Worm (Caenorhabditis elegans) whole organism, young adult: Measurements from ENCODE around the gene F41C3.2.

Source experiments
- B0019.2 ChIP-seq: fragments of 200-800 bp; sonication (Bioruptor generic); conservative IDR thresholded peaks from 2 replicates; pipeline ENCODE4 v1.3.6; 2022; ENCODE audit warnings: missing genetic modification reagents, missing genetic modification characterization, missing compliant biosample characterization
- B0336.3 ChIP-seq: fragments of 200-800 bp; sonication (Bioruptor generic); IDR thresholded peaks from 2 replicates; pipeline ENCODE4 v1.3.6; 2022; ENCODE audit warnings: missing genetic modification characterization, missing compliant biosample characterization
- C17E4.6 ChIP-seq: fragments of 200-800 bp; sonication (Bioruptor generic); IDR thresholded peaks from 2 replicates; pipeline ENCODE4 v1.3.6; 2022; ENCODE audit warnings: missing genetic modification reagents, missing genetic modification characterization, missing compliant biosample characterization
- D2030.7 ChIP-seq: fragments of 200-800 bp; sonication (Bioruptor generic); IDR thresholded peaks from 2 replicates; pipeline ENCODE4 v1.3.6; 2022; ENCODE audit warnings: missing genetic modification reagents, missing genetic modification characterization, missing compliant biosample characterization
- F55B11.4 ChIP-seq: sonication (generic microtip); optimal IDR thresholded peaks from 2 replicates; lab custom pipeline; 2016; ENCODE audit warnings: missing compliant biosample characterization, missing genetic modification characterization, borderline replicate concordance; ENCODE audit not compliant: insufficient read depth
- F57A8.1 ChIP-seq: fragments of 200-800 bp; sonication (Bioruptor generic); optimal IDR thresholded peaks from 2 replicates; lab custom pipeline; 2018; ENCODE audit warnings: mild to moderate bottlenecking, missing genetic modification characterization, moderate library complexity, missing compliant biosample characterization
- K12H6.12 ChIP-seq: fragments of 200-800 bp; sonication (Bioruptor generic); optimal IDR thresholded peaks from 2 replicates; lab custom pipeline; 2018; ENCODE audit warnings: mild to moderate bottlenecking, missing genetic modification characterization, missing compliant biosample characterization
- T07F8.4 ChIP-seq: sonication (generic microtip); optimal IDR thresholded peaks from 2 replicates; lab custom pipeline; 2016; ENCODE audit warnings: mild to moderate bottlenecking, missing genetic modification characterization, moderate library complexity, missing compliant biosample characterization
- Y53G8AR.9 ChIP-seq: fragments of 200-800 bp; sonication (Bioruptor generic); conservative IDR thresholded peaks from 2 replicates; pipeline ENCODE4 v1.3.6; 2022; ENCODE audit warnings: missing genetic modification reagents, missing genetic modification characterization, missing compliant biosample characterization
- Y56A3A.18 ChIP-seq: fragments of 200-800 bp; sonication (Bioruptor generic); IDR thresholded peaks from 2 replicates; pipeline ENCODE4 v1.3.6; 2022; ENCODE audit warnings: missing genetic modification reagents, missing genetic modification characterization, missing compliant biosample characterization
- aptf-2 ChIP-seq: fragments of 200-800 bp; sonication (Bioruptor generic); conservative IDR thresholded peaks from 2 replicates; pipeline ENCODE4 v1.3.6; 2022; ENCODE audit warnings: missing genetic modification reagents, missing genetic modification characterization, missing compliant biosample characterization
- attf-3 ChIP-seq: fragments of 200-800 bp; sonication (Bioruptor generic); conservative IDR thresholded peaks from 2 replicates; pipeline ENCODE4 v1.3.6; 2022; ENCODE audit warnings: missing genetic modification reagents, missing genetic modification characterization, missing compliant biosample characterization
- attf-5 ChIP-seq: fragments of 200-800 bp; sonication (Bioruptor generic); optimal IDR thresholded peaks from 2 replicates; lab custom pipeline; 2018; ENCODE audit warnings: mild to moderate bottlenecking, missing genetic modification characterization, missing compliant biosample characterization
- attf-6 ChIP-seq: fragments of 200-800 bp; sonication (Bioruptor generic); IDR thresholded peaks from 2 replicates; pipeline ENCODE4 v1.3.6; 2022; ENCODE audit warnings: missing genetic modification reagents, missing genetic modification characterization, missing compliant biosample characterization
- bed-2 ChIP-seq: fragments of 200-800 bp; sonication (Bioruptor generic); IDR thresholded peaks from 2 replicates; pipeline ENCODE4 v1.3.6; 2022; ENCODE audit warnings: missing genetic modification reagents, missing genetic modification characterization, missing compliant biosample characterization
- ceh-58 ChIP-seq: fragments of 200-800 bp; sonication (Bioruptor generic); IDR thresholded peaks from 2 replicates; pipeline ENCODE4 v1.3.6; 2022; ENCODE audit warnings: missing genetic modification characterization, missing compliant biosample characterization
- die-1 ChIP-seq: sonication (generic microtip); optimal IDR thresholded peaks from 2 replicates; lab custom pipeline; 2016; ENCODE audit warnings: missing genotype, mild to moderate bottlenecking, missing genetic modification characterization, missing compliant biosample characterization
- ekl-4 ChIP-seq: fragments of 200-800 bp; sonication (Bioruptor generic); IDR thresholded peaks from 2 replicates; pipeline ENCODE4 v1.3.6; 2022; ENCODE audit warnings: missing genetic modification reagents, missing genetic modification characterization, missing compliant biosample characterization
- him-1 ChIP-seq: sonication (generic microtip); optimal IDR thresholded peaks from 2 replicates; lab custom pipeline; 2016; ENCODE audit warnings: missing genotype, missing genetic modification reagents, missing genetic modification characterization, missing compliant biosample characterization
- hmg-20 ChIP-seq: fragments of 200-800 bp; sonication (Bioruptor generic); IDR thresholded peaks from 2 replicates; pipeline ENCODE4 v1.3.6; 2022; ENCODE audit warnings: missing genetic modification reagents, missing genetic modification characterization, missing compliant biosample characterization
- hrde-1 ChIP-seq: sonication (generic microtip); optimal IDR thresholded peaks from 2 replicates; lab custom pipeline; 2016; ENCODE audit warnings: missing genetic modification characterization, mild to moderate bottlenecking, missing compliant biosample characterization, moderate library complexity, missing genotype, missing genetic modification reagents, borderline replicate concordance
- hsf-1 ChIP-seq: fragments of 200-800 bp; sonication (Bioruptor generic); IDR thresholded peaks from 2 replicates; pipeline ENCODE4 v1.3.6; 2022; ENCODE audit warnings: missing genetic modification reagents, missing genetic modification characterization, missing compliant biosample characterization
- lin-40 ChIP-seq: sonication (generic microtip); optimal IDR thresholded peaks from 2 replicates; lab custom pipeline; 2016; ENCODE audit warnings: missing genetic modification characterization, mild to moderate bottlenecking, missing compliant biosample characterization, missing genotype, missing genetic modification reagents
- lin-54 ChIP-seq: fragments of 200-800 bp; sonication (Bioruptor generic); optimal IDR thresholded peaks from 2 replicates; lab custom pipeline; 2018; ENCODE audit warnings: mild to moderate bottlenecking, missing genetic modification characterization, missing compliant biosample characterization
- lir-1 ChIP-seq: fragments of 200-800 bp; sonication (Bioruptor generic); conservative IDR thresholded peaks from 2 replicates; pipeline ENCODE4 v1.3.6; 2022; ENCODE audit warnings: missing genetic modification reagents, missing genetic modification characterization, missing compliant biosample characterization
- lsl-1 ChIP-seq: fragments of 200-800 bp; sonication (Bioruptor generic); optimal IDR thresholded peaks from 2 replicates; lab custom pipeline; 2018; ENCODE audit warnings: mild to moderate bottlenecking, missing genetic modification characterization, moderate library complexity, missing compliant biosample characterization
- madf-3 ChIP-seq: fragments of 200-800 bp; sonication (Bioruptor generic); IDR thresholded peaks from 2 replicates; pipeline ENCODE4 v1.3.6; 2022; ENCODE audit warnings: missing genetic modification reagents, missing genetic modification characterization, missing compliant biosample characterization
- mcd-1 ChIP-seq: fragments of 200-800 bp; sonication (Bioruptor generic); IDR thresholded peaks from 2 replicates; pipeline ENCODE4 v1.3.6; 2022; ENCODE audit warnings: missing genetic modification reagents, missing genetic modification characterization, missing compliant biosample characterization
- nfyb-1 ChIP-seq: fragments of 200-800 bp; sonication (Bioruptor generic); IDR thresholded peaks from 2 replicates; pipeline ENCODE4 v1.3.6; 2022; ENCODE audit warnings: missing genetic modification reagents, missing genetic modification characterization, missing compliant biosample characterization
- nhr-120 ChIP-seq: fragments of 200-800 bp; sonication (Bioruptor generic); IDR thresholded peaks from 2 replicates; pipeline ENCODE4 v1.3.6; 2022; ENCODE audit warnings: missing genetic modification characterization, missing compliant biosample characterization
- nhr-27 ChIP-seq: fragments of 200-800 bp; sonication (Bioruptor generic); optimal IDR thresholded peaks from 2 replicates; lab custom pipeline; 2018; ENCODE audit warnings: mild to moderate bottlenecking, missing genetic modification characterization, moderate library complexity, missing compliant biosample characterization
- nhr-90 ChIP-seq: sonication (generic microtip); optimal IDR thresholded peaks from 2 replicates; lab custom pipeline; 2016; ENCODE audit warnings: missing genotype, mild to moderate bottlenecking, missing genetic modification characterization, missing compliant biosample characterization
- pbrm-1 ChIP-seq: fragments of 200-800 bp; sonication (Bioruptor generic); IDR thresholded peaks from 2 replicates; pipeline ENCODE4 v1.3.6; 2022; ENCODE audit warnings: missing genetic modification reagents, missing genetic modification characterization, missing compliant biosample characterization
- rpc-1 ChIP-seq, 2 experiments: fragments of 150-350 bp in 1 of 2; sonication (generic microtip) in 1 of 2; optimal IDR thresholded peaks; 2 replicates each; lab custom pipeline; 2014 to 2018; ENCODE audit warnings: missing biosample characterization in 1 of 2, missing genetic modification characterization in 1 of 2, missing genetic modification reagents in 1 of 2, missing genotype in 1 of 2
- snpc-3.4 ChIP-seq: sonication (generic microtip); optimal IDR thresholded peaks from 2 replicates; lab custom pipeline; 2017; ENCODE audit warnings: missing genetic modification characterization, mild to moderate bottlenecking, missing compliant biosample characterization, antibody characterized with exemption, moderate library complexity, missing genotype, missing genetic modification reagents
- somi-1 ChIP-seq: fragments of 200-800 bp; sonication (Bioruptor generic); optimal IDR thresholded peaks from 2 replicates; lab custom pipeline; 2018; ENCODE audit warnings: mild to moderate bottlenecking, missing genetic modification characterization, missing compliant biosample characterization
- sptf-2 ChIP-seq: fragments of 200-800 bp; sonication (Bioruptor generic); optimal IDR thresholded peaks from 2 replicates; lab custom pipeline; 2018; ENCODE audit warnings: mild to moderate bottlenecking, missing genetic modification characterization, missing compliant biosample characterization
- unc-130 ChIP-seq: sonication (generic microtip); optimal IDR thresholded peaks from 2 replicates; lab custom pipeline; 2016; ENCODE audit warnings: missing genetic modification reagents, missing genetic modification characterization, missing compliant biosample characterization
- ztf-22 ChIP-seq: fragments of 200-800 bp; sonication (Bioruptor generic); optimal IDR thresholded peaks from 2 replicates; lab custom pipeline; 2018; ENCODE audit warnings: mild to moderate bottlenecking, missing genetic modification characterization, moderate library complexity, missing compliant biosample characterization
- ztf-26 ChIP-seq: sonication (generic microtip); optimal IDR thresholded peaks from 2 replicates; lab custom pipeline; 2017; ENCODE audit warnings: missing genetic modification characterization, missing compliant biosample characterization
- ztf-3 ChIP-seq: fragments of 200-800 bp; sonication (Bioruptor generic); optimal IDR thresholded peaks from 2 replicates; lab custom pipeline; 2018; ENCODE audit warnings: mild to moderate bottlenecking, missing genetic modification characterization, missing compliant biosample characterization

Gene F41C3.2

DNA sequence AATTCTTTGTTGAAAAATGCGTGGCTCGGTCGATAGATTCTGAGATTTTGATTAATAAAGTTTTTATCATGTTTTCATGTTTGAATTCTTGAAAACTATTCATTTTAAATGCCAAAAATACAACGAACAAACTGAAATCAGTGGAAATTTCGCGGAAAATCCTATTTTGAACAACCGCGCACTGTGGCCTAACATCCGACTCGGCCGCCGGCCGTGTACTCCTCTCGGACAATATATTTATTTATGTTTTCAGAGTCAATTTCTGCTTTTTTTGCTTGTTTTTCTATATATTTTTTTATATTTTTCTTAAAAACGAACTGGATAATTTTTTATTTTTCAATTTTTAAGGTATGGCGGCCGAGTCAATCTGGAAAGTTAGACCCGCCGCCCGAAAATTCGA is 41.5 kb downstream of the F41C3.2 start, which contains the start of gene F26G1.1 (continued):
- no peak for TF ChIP-seq die-1 (tag; lab: Kevin White, UChicago)
- no peak for TF ChIP-seq T07F8.4
- no peak for TF ChIP-seq attf-6 (GFP tag; lab: Robert Waterston, UW)
- TF ChIP-seq C17E4.6 (GFP tag; lab: Robert Waterston, UW) = no peak
- no peak for TF ChIP-seq nhr-90
- peak; percentile 1 for TF ChIP-seq him-1 (tag; lab: Kevin White, UChicago)
- no peak for TF ChIP-seq B0336.3 (GFP tag; lab: Robert Waterston, UW)
- TF ChIP-seq hmg-20 (GFP tag; lab: Robert Waterston, UW) = 0 out of 2 replicates have a peak, but pooled peaks have one; percentile 37
- no peak for TF ChIP-seq nhr-27 (tag; lab: Kevin White, UChicago)
- no peak for TF ChIP-seq somi-1
- peak; percentile 41; the same call in 1 of the 2 replicates for TF ChIP-seq D2030.7 (GFP tag; lab: Robert Waterston, UW)
- TF ChIP-seq nhr-120 (GFP tag; lab: Robert Waterston, UW) = no peak
- TF ChIP-seq ceh-58 = no peak
- TF ChIP-seq attf-3 (GFP tag; lab: Robert Waterston, UW) = peak; percentile 78
- TF ChIP-seq madf-3 (GFP tag; lab: Robert Waterston, UW) = no peak
- TF ChIP-seq unc-130 (GFP tag; lab: Kevin White, UChicago) = peak; percentile 81
- peak; percentile 70 for TF ChIP-seq mcd-1
- no peak for TF ChIP-seq rpc-1 (optimal IDR thresholded peaks at IDR 0.05; lab: Kevin White, UChicago)
- TF ChIP-seq rpc-1 (tag; optimal IDR thresholded peaks at IDR 0.05; lab: Kevin White, UChicago) = no peak
- no peak for TF ChIP-seq ztf-26 (tag; lab: Kevin White, UChicago)
- no peak for TF ChIP-seq snpc-3.4 (tag; lab: Kevin White, UChicago)
- no peak for TF ChIP-seq hsf-1
- no peak for TF ChIP-seq Y53G8AR.9 (GFP tag; lab: Robert Waterston, UW)
- no peak for TF ChIP-seq F57A8.1 (GFP tag; lab: Kevin White, UChicago)
- no peak for TF ChIP-seq B0019.2 (GFP tag; lab: Robert Waterston, UW)
- 0 out of 2 replicates have a peak, but pooled peaks have one; percentile 57 for TF ChIP-seq aptf-2 (GFP tag; lab: Robert Waterston, UW)
- peak; percentile 60; the same call in 1 of the 2 replicates for TF ChIP-seq bed-2 (GFP tag; lab: Robert Waterston, UW)
- peak; percentile 5 for TF ChIP-seq attf-5
- TF ChIP-seq ztf-3 (GFP tag; lab: Kevin White, UChicago) = no peak
- peak; percentile 9 for TF ChIP-seq K12H6.12 (tag; lab: Kevin White, UChicago)
- TF ChIP-seq pbrm-1 (GFP tag; lab: Robert Waterston, UW) = no peak
- TF ChIP-seq ekl-4 (GFP tag; lab: Robert Waterston, UW) = no peak
- peak; percentile 43 for TF ChIP-seq lsl-1

DNA sequence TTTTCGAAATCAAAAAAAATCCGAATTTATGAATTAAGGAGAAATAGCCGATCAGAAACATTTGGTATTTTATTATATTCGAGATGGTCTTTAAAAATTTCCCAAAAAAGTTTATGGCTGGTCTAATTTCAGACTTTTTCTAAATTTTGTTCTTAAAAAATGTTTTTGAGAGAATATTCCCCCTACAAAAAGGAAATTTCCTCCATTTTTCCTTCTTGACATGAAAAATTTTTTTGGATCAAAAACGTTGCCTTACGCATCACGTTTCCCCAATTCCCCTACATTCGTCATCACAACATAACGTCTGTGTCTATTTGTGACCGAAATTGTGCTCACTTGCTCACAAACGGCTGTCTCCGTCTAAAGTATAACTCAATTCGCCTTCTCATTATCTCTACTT is 43.6 kb downstream of the F41C3.2 start:
- TF ChIP-seq hrde-1 (tag; lab: Kevin White, UChicago) (no peak), lin-54 (GFP tag; lab: Kevin White, UChicago) (no peak), F55B11.4 (tag; lab: Kevin White, UChicago) (no peak), snpc-3.4 (tag; lab: Kevin White, UChicago) (no peak), attf-6 (GFP tag; lab: Robert Waterston, UW) (0 out of 2 replicates have a peak, but pooled peaks have one; percentile 12)
- TF ChIP-seq, all 124 proteins: peak for 1

DNA sequence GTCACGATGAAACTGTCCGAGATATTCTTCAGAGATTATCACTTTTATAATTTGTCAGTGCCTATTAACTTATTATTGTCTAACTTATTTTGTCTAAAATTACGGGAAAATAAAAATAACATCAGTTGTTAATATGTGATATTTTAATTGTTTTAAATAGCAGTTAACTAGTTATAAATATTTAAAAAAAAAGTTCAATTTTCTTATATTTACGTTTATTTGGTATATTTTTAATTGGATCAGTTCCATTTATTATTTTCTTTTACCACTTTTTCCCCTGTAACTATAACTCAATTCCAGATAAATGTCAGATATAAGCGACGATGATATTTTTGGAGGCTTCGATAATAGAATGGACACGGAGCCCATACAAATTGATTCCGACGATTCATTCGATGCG is 45.7 kb downstream of the F41C3.2 start, which contains the start of gene C33F10.4:
C33F10.4 (plus strand) TSS at position 301 of the 400 bp plus-strand sequence.
- TF ChIP-seq lir-1 (GFP tag; lab: Robert Waterston, UW) (no peak), ztf-22 (GFP tag; lab: Kevin White, UChicago) (no peak), hrde-1 (tag; lab: Kevin White, UChicago) (no peak), lin-40 (tag; lab: Kevin White, UChicago) (no peak), Y56A3A.18 (GFP tag; lab: Robert Waterston, UW) (no peak), nfyb-1 (GFP tag; lab: Robert Waterston, UW) (no peak), sptf-2 (GFP tag; lab: Kevin White, UChicago) (no peak)
